Fruit fly (Drosophila melanogaster) whole organism, embryonic: ENCODE data around the gene pr.
A peak's percentile ranks its signal among the peaks of the same experiment; 100 is the strongest.

Experiments
- Blimp-1 ChIP-seq: fragments of 200-800 bp; sonication (Bioruptor generic); optimal IDR thresholded peaks from 3 replicates; lab custom pipeline; 2018; ENCODE audit warnings: missing biosample characterization, missing genetic modification characterization, mild to moderate bottlenecking, moderate library complexity, missing genetic modification reagents
- CG10147 ChIP-seq: fragments of 200-800 bp; sonication (Bioruptor generic); optimal IDR thresholded peaks from 2 replicates; lab custom pipeline; 2019; ENCODE audit warnings: missing biosample characterization, mild to moderate bottlenecking, missing genetic modification characterization, moderate library complexity
- CG10267 ChIP-seq: fragments of 200-800 bp; sonication (Bioruptor generic); optimal IDR thresholded peaks from 2 replicates; lab custom pipeline; 2018; ENCODE audit warnings: missing biosample characterization, mild to moderate bottlenecking, missing genetic modification characterization, moderate library complexity
- CG10462 ChIP-seq: fragments of 200-800 bp; sonication (Bioruptor generic); optimal IDR thresholded peaks from 2 replicates; lab custom pipeline; 2016; ENCODE audit warnings: missing biosample characterization, missing genetic modification characterization
- CG10654 ChIP-seq: fragments of 200-800 bp; sonication (Bioruptor generic); optimal IDR thresholded peaks from 2 replicates; lab custom pipeline; 2016; ENCODE audit warnings: missing biosample characterization, missing genetic modification characterization
- CG11504 ChIP-seq: fragments of 200-800 bp; sonication (Bioruptor generic); optimal IDR thresholded peaks from 3 replicates; lab custom pipeline; 2019; ENCODE audit warnings: missing biosample characterization, mild to moderate bottlenecking, missing genetic modification characterization, moderate library complexity
- CG11695 ChIP-seq: fragments of 200-800 bp; sonication (Bioruptor generic); IDR thresholded peaks from 3 replicates; pipeline ENCODE4 v1.3.6; 2022; ENCODE audit warnings: missing biosample characterization, missing genetic modification characterization
- CG1233 ChIP-seq: fragments of 200-800 bp; sonication (Bioruptor generic); optimal IDR thresholded peaks from 4 replicates; lab custom pipeline; 2018; ENCODE audit warnings: missing biosample characterization, mild to moderate bottlenecking, missing genetic modification characterization
- CG13624 ChIP-seq: fragments of 200-800 bp; sonication (Bioruptor generic); optimal IDR thresholded peaks from 2 replicates; lab custom pipeline; 2016; ENCODE audit warnings: missing biosample characterization, missing genetic modification characterization
- CG14710 ChIP-seq: fragments of 200-800 bp; sonication (Bioruptor generic); optimal IDR thresholded peaks from 3 replicates; lab custom pipeline; 2019; ENCODE audit warnings: missing biosample characterization, mild to moderate bottlenecking, missing genetic modification characterization, moderate library complexity
- CG15696 ChIP-seq: fragments of 200-800 bp; sonication (Bioruptor generic); optimal IDR thresholded peaks from 2 replicates; lab custom pipeline; 2019; ENCODE audit warnings: missing biosample characterization, mild to moderate bottlenecking, missing genetic modification characterization, moderate library complexity
- CG17328 ChIP-seq: fragments of 200-800 bp; sonication (Bioruptor generic); IDR thresholded peaks from 2 replicates; pipeline ENCODE4 v1.3.6; 2022; ENCODE audit warnings: missing biosample characterization, missing genetic modification characterization
- CG2120 ChIP-seq: fragments of 200-800 bp; sonication (Bioruptor generic); optimal IDR thresholded peaks from 3 replicates; lab custom pipeline; 2016; ENCODE audit warnings: missing biosample characterization, missing genetic modification characterization
- CG2875 ChIP-seq: fragments of 200-800 bp; sonication (Bioruptor generic); optimal IDR thresholded peaks from 2 replicates; lab custom pipeline; 2017; ENCODE audit warnings: missing biosample characterization, mild to moderate bottlenecking, missing genetic modification characterization, missing genetic modification reagents
- CG31441 ChIP-seq: fragments of 200-800 bp; sonication (Bioruptor generic); IDR thresholded peaks from 2 replicates; pipeline ENCODE4 v1.3.6; 2022; ENCODE audit warnings: missing biosample characterization, missing genetic modification characterization
- CG3726 ChIP-seq: fragments of 200-800 bp; sonication (Bioruptor generic); IDR thresholded peaks from 3 replicates; pipeline ENCODE4, ENCODE4 v1.3.6; 2022; ENCODE audit warnings: missing biosample characterization, missing genetic modification characterization
- CG6683 ChIP-seq: fragments of 200-800 bp; sonication (Bioruptor generic); optimal IDR thresholded peaks from 2 replicates; lab custom pipeline; 2017; ENCODE audit warnings: missing biosample characterization, mild to moderate bottlenecking, missing genetic modification characterization, missing genetic modification reagents
- CG6854 ChIP-seq: fragments of 200-800 bp; sonication (Bioruptor generic); optimal IDR thresholded peaks from 3 replicates; lab custom pipeline; 2017; ENCODE audit warnings: missing biosample characterization, mild to moderate bottlenecking, missing genetic modification characterization
- CG7839 ChIP-seq: fragments of 200-800 bp; sonication (Bioruptor generic); optimal IDR thresholded peaks from 3 replicates; lab custom pipeline; 2018; ENCODE audit warnings: missing biosample characterization, mild to moderate bottlenecking, missing genetic modification characterization, moderate library complexity
- CG8944 ChIP-seq: fragments of 200-800 bp; sonication (Bioruptor generic); optimal IDR thresholded peaks from 3 replicates; lab custom pipeline; 2016; ENCODE audit warnings: missing biosample characterization, missing genetic modification characterization
- CHES-1-like ChIP-seq: fragments of 200-800 bp; sonication (Bioruptor generic); optimal IDR thresholded peaks from 2 replicates; lab custom pipeline; 2016; ENCODE audit warnings: missing biosample characterization, missing genetic modification characterization
- Deaf1 ChIP-seq: fragments of 200-800 bp; optimal IDR thresholded peaks from 3 replicates; lab custom pipeline; 2019; ENCODE audit warnings: missing biosample characterization, mild to moderate bottlenecking, missing genetic modification characterization, moderate library complexity
- ERR ChIP-seq: fragments of 200-800 bp; sonication (Bioruptor generic); optimal IDR thresholded peaks from 2 replicates; lab custom pipeline; 2016; ENCODE audit warnings: missing biosample characterization, missing genetic modification characterization
- Eip74EF ChIP-seq, 2 experiments: fragments of 200-800 bp in 1 of 2; fragments of >200 bp in 1 of 2; sonication (Bioruptor generic) in 1 of 2; optimal IDR thresholded peaks; 2 replicates each; lab custom pipeline; 2017 to 2019; ENCODE audit warnings: missing biosample characterization in 2 of 2, missing genetic modification characterization in 2 of 2, mild to moderate bottlenecking in 1 of 2, moderate library complexity in 1 of 2
- Ets97D ChIP-seq: fragments of 200-800 bp; sonication (Bioruptor generic); optimal IDR thresholded peaks from 3 replicates; lab custom pipeline; 2016; ENCODE audit warnings: missing biosample characterization, missing genetic modification characterization
- GATAe ChIP-seq: fragments of 200-800 bp; sonication (Bioruptor generic); conservative IDR thresholded peaks from 2 replicates; pipeline ENCODE4 v1.3.6; 2022; ENCODE audit warnings: missing biosample characterization, missing genetic modification characterization
- HLH3B ChIP-seq: fragments of 200-800 bp; sonication (Bioruptor generic); IDR thresholded peaks from 2 replicates; pipeline ENCODE4 v1.3.6; 2022; ENCODE audit warnings: missing biosample characterization, missing genetic modification characterization
- Hey ChIP-seq: fragments of 200-800 bp; sonication (Bioruptor generic); optimal IDR thresholded peaks from 3 replicates; lab custom pipeline; 2018; ENCODE audit warnings: missing biosample characterization, mild to moderate bottlenecking, missing genetic modification characterization
- Jarid2 ChIP-seq: fragments of 200-800 bp; sonication (Bioruptor generic); optimal IDR thresholded peaks from 3 replicates; lab custom pipeline; 2017; ENCODE audit warnings: mild to moderate bottlenecking, missing biosample characterization, missing genetic modification reagents, missing genetic modification characterization
- Myb ChIP-seq: fragments of 200-800 bp; sonication (Bioruptor generic); optimal IDR thresholded peaks from 2 replicates; lab custom pipeline; 2016; ENCODE audit warnings: missing biosample characterization, missing genetic modification characterization
- NfI ChIP-seq: fragments of 200-800 bp; sonication (Bioruptor generic); optimal IDR thresholded peaks from 3 replicates; lab custom pipeline; 2018; ENCODE audit warnings: missing biosample characterization, mild to moderate bottlenecking, missing genetic modification characterization, moderate library complexity
- Optix ChIP-seq: fragments of 200-800 bp; sonication (Bioruptor generic); IDR thresholded peaks from 3 replicates; pipeline ENCODE4 v1.3.6; 2022; ENCODE audit warnings: missing biosample characterization, missing genetic modification characterization
- PHDP ChIP-seq: fragments of 200-800 bp; sonication (Bioruptor generic); optimal IDR thresholded peaks from 3 replicates; lab custom pipeline; 2018; ENCODE audit warnings: missing biosample characterization, mild to moderate bottlenecking, missing genetic modification characterization, moderate library complexity
- bowl ChIP-seq: fragments of 200-800 bp; sonication (Bioruptor generic); IDR thresholded peaks from 2 replicates; pipeline ENCODE4 v1.3.6; 2022; ENCODE audit warnings: missing biosample characterization, missing genetic modification characterization
- bsh ChIP-seq, 2 experiments: fragments of 200-800 bp; sonication (Bioruptor generic); optimal IDR thresholded peaks; 2 replicates each; lab custom pipeline; 2017 to 2018; ENCODE audit warnings: mild to moderate bottlenecking in 2 of 2, missing biosample characterization in 2 of 2, missing genetic modification characterization in 2 of 2, moderate library complexity in 1 of 2
- danr ChIP-seq: fragments of 200-800 bp; sonication (Bioruptor generic); IDR thresholded peaks from 2 replicates; pipeline ENCODE4 v1.3.6; 2022; ENCODE audit warnings: missing biosample characterization, missing genetic modification characterization
- dpn ChIP-seq, 2 experiments: fragments of 200-800 bp; sonication (Bioruptor generic); optimal IDR thresholded peaks; 3 replicates each; lab custom pipeline; 2016; ENCODE audit warnings: missing biosample characterization in 2 of 2, missing genetic modification characterization in 2 of 2
- dysf ChIP-seq: fragments of 200-800 bp; sonication (Bioruptor generic); IDR thresholded peaks from 3 replicates; pipeline ENCODE4 v1.3.6; 2022; ENCODE audit warnings: missing biosample characterization, missing genetic modification characterization
- fd64A ChIP-seq: fragments of 200-800 bp; sonication (Bioruptor generic); optimal IDR thresholded peaks from 3 replicates; lab custom pipeline; 2018; ENCODE audit warnings: missing biosample characterization, mild to moderate bottlenecking, missing genetic modification characterization
- gsb-n ChIP-seq: fragments of 200-800 bp; sonication (Bioruptor generic); optimal IDR thresholded peaks from 3 replicates; lab custom pipeline; 2018; ENCODE audit warnings: missing biosample characterization, mild to moderate bottlenecking, missing genetic modification characterization
- oc ChIP-seq: fragments of 200-800 bp; sonication (Bioruptor generic); optimal IDR thresholded peaks from 2 replicates; lab custom pipeline; 2018; ENCODE audit warnings: missing biosample characterization, mild to moderate bottlenecking, missing genetic modification characterization, moderate library complexity
- schlank ChIP-seq: fragments of 200-800 bp; sonication (Bioruptor generic); optimal IDR thresholded peaks from 2 replicates; lab custom pipeline; 2018; ENCODE audit warnings: missing biosample characterization, mild to moderate bottlenecking, missing genetic modification characterization
- sens ChIP-seq: fragments of 200-800 bp; sonication (Bioruptor generic); peaks from one replicate; lab custom pipeline; 2016; ENCODE audit warnings: missing biosample characterization, missing genetic modification characterization
- seq ChIP-seq: fragments of 200-800 bp; sonication (Bioruptor generic); IDR thresholded peaks from 2 replicates; pipeline ENCODE4 v1.3.6; 2022; ENCODE audit warnings: missing biosample characterization, missing genetic modification characterization
- sug ChIP-seq: fragments of 200-800 bp; optimal IDR thresholded peaks from 2 replicates; lab custom pipeline; 2019; ENCODE audit warnings: missing biosample characterization, mild to moderate bottlenecking, missing genetic modification characterization, moderate library complexity
- trem ChIP-seq: fragments of 200-800 bp; optimal IDR thresholded peaks from 3 replicates; lab custom pipeline; 2019; ENCODE audit warnings: missing biosample characterization, mild to moderate bottlenecking, missing genetic modification characterization, moderate library complexity
- vvl ChIP-seq: fragments of 200-800 bp; sonication (Bioruptor generic); IDR thresholded peaks from 2 replicates; pipeline ENCODE4 v1.3.6; 2022; ENCODE audit warnings: missing biosample characterization, missing genetic modification characterization
- wek ChIP-seq: fragments of 200-800 bp; sonication (Bioruptor generic); optimal IDR thresholded peaks from 3 replicates; lab custom pipeline; 2018; ENCODE audit warnings: missing biosample characterization, mild to moderate bottlenecking, missing genetic modification characterization, moderate library complexity
- zf30C ChIP-seq: fragments of 200-800 bp; sonication (Bioruptor generic); optimal IDR thresholded peaks from 3 replicates; lab custom pipeline; 2018; ENCODE audit warnings: missing biosample characterization, mild to moderate bottlenecking, missing genetic modification characterization
- zfh1 ChIP-seq: fragments of 200-800 bp; sonication (Bioruptor generic); IDR thresholded peaks from 3 replicates; pipeline ENCODE4 v1.3.6; 2022; ENCODE audit warnings: missing biosample characterization, missing genetic modification characterization

The pr gene

dm6 chr2L:20075234-20075803 is at the start of gene pr, which contains the start of gene neb (continued):
- TF ChIP-seq seq: peak; percentile 48; the same call in 1 of the 2 replicates
- peak; percentile 86 for TF ChIP-seq vvl (GFP tag; lab: Robert Waterston, UW)
- no peak for TF ChIP-seq Blimp-1
- TF ChIP-seq CG17328 (GFP tag; lab: Robert Waterston, UW): peak; percentile 73; the same call in 1 of the 2 replicates
- peak; percentile 73 for TF ChIP-seq Ets97D (GFP tag; lab: Kevin White, UChicago)
- peak; percentile 62 for TF ChIP-seq zfh1 (GFP tag; lab: Robert Waterston, UW)
- TF ChIP-seq CG10267 (tag; lab: Kevin White, UChicago): peak; percentile 60
- TF ChIP-seq fd64A (GFP tag; lab: Kevin White, UChicago): no peak
- peak; percentile 31 for TF ChIP-seq CG13624 (GFP tag; lab: Kevin White, UChicago)
- TF ChIP-seq CG8944: no peak
- TF ChIP-seq CG2875 (GFP tag; lab: Kevin White, UChicago): no peak
- no peak for TF ChIP-seq CG10462 (GFP tag; lab: Kevin White, UChicago)
- TF ChIP-seq Deaf1: peak; percentile 34
- TF ChIP-seq CG11504 (tag; lab: Kevin White, UChicago): peak; percentile 78
- TF ChIP-seq wek (GFP tag; lab: Kevin White, UChicago): no peak
- peak; percentile 25 for TF ChIP-seq trem
- TF ChIP-seq CG10147 (GFP tag; lab: Kevin White, UChicago): peak; percentile 56
- peak; percentile 6; the same call in 1 of the 3 replicates for TF ChIP-seq Optix (GFP tag; lab: Robert Waterston, UW)
- TF ChIP-seq zf30C (GFP tag; lab: Kevin White, UChicago): no peak
- TF ChIP-seq Hey: no peak
- TF ChIP-seq bsh (GFP tag; optimal IDR thresholded peaks at IDR 0.05; lab: Kevin White, UChicago): peak in 1 of 2 experiments; percentile 49
- no peak for TF ChIP-seq Jarid2 (GFP tag; lab: Kevin White, UChicago)
- peak; percentile 52 for TF ChIP-seq NfI (GFP tag; lab: Kevin White, UChicago)
- TF ChIP-seq sens (GFP tag; lab: Kevin White, UChicago): peak; percentile 94
- TF ChIP-seq CG2120 (GFP tag; lab: Kevin White, UChicago): peak; percentile 74
- no peak for TF ChIP-seq schlank (tag; lab: Kevin White, UChicago)
- TF ChIP-seq CG15696 (tag; lab: Kevin White, UChicago): no peak
- TF ChIP-seq GATAe (GFP tag; lab: Robert Waterston, UW): no peak
- no peak for TF ChIP-seq danr (GFP tag; lab: Robert Waterston, UW)
- TF ChIP-seq ERR (GFP tag; lab: Kevin White, UChicago): peak; percentile 45
- TF ChIP-seq sug (tag; lab: Kevin White, UChicago): peak; percentile 73
- TF ChIP-seq CG1233 (GFP tag; lab: Kevin White, UChicago): no peak
- no peak for TF ChIP-seq gsb-n (tag; lab: Kevin White, UChicago)
- TF ChIP-seq CG3726 (GFP tag; lab: Robert Waterston, UW): no peak
- TF ChIP-seq Myb (GFP tag; lab: Kevin White, UChicago): peak; percentile 2
- TF ChIP-seq oc (tag; lab: Kevin White, UChicago): no peak
- no peak for TF ChIP-seq CG6854
- peak; percentile 30; the same call in 1 of the 2 replicates for TF ChIP-seq CG31441 (GFP tag; lab: Robert Waterston, UW)
- TF ChIP-seq Eip74EF (GFP tag; optimal IDR thresholded peaks at IDR 0.05; lab: Kevin White, UChicago): peak in 1 of 2 experiments; percentile 37
- peak; percentile 69 for TF ChIP-seq CG14710
- TF ChIP-seq dysf (GFP tag; lab: Robert Waterston, UW): peak; percentile 63; the same call in 2 of the 3 replicates
- TF ChIP-seq dpn (GFP tag; optimal IDR thresholded peaks at IDR 0.05; lab: Kevin White, UChicago): peak; percentile 51 to 55
- peak; percentile 57 for TF ChIP-seq HLH3B (GFP tag; lab: Robert Waterston, UW)
- no peak for TF ChIP-seq CHES-1-like (GFP tag; lab: Kevin White, UChicago)
- TF ChIP-seq CG7839 (tag; lab: Kevin White, UChicago): peak; percentile 71
- TF ChIP-seq CG10654: peak; percentile 30
- TF ChIP-seq PHDP (tag; lab: Kevin White, UChicago): peak; percentile 57
- 0 out of 2 replicates have a peak, but pooled peaks have one; percentile 15 for TF ChIP-seq bowl
- no peak for TF ChIP-seq CG11695
- no peak for TF ChIP-seq CG6683 (GFP tag; lab: Kevin White, UChicago)
